Fruit fly (Drosophila melanogaster) whole organism, embryonic: ENCODE data around the gene Rad17.

Source experiments
- Antp ChIP-seq: fragments of 200-800 bp; sonication (Bioruptor generic); optimal IDR thresholded peaks from 3 replicates; lab custom pipeline; 2016; ENCODE audit warnings: missing biosample characterization, missing genetic modification characterization
- B-H1 ChIP-seq: fragments of 200-800 bp; sonication (Bioruptor generic); IDR thresholded peaks from 3 replicates; pipeline ENCODE4 v1.3.6; 2022; ENCODE audit warnings: missing biosample characterization, missing genetic modification characterization
- BEAF-32 ChIP-seq: fragments of 200-800 bp; sonication (Bioruptor generic); optimal IDR thresholded peaks from 3 replicates; lab custom pipeline; 2017; ENCODE audit warnings: missing biosample characterization, missing genetic modification characterization, mild to moderate bottlenecking, moderate library complexity, missing genetic modification reagents
- CG10431 ChIP-seq: fragments of 200-800 bp; sonication (Bioruptor generic); optimal IDR thresholded peaks from 3 replicates; lab custom pipeline; 2018; ENCODE audit warnings: missing biosample characterization, mild to moderate bottlenecking, missing genetic modification characterization
- CG13287 ChIP-seq: fragments of 200-800 bp; sonication (Bioruptor generic); IDR thresholded peaks from 2 replicates; pipeline ENCODE4 v1.3.6; 2022; ENCODE audit warnings: missing biosample characterization, missing genetic modification characterization; ENCODE audit not compliant: partially characterized antibody
- CG13775 ChIP-seq: fragments of 200-800 bp; sonication (Bioruptor generic); optimal IDR thresholded peaks from 3 replicates; lab custom pipeline; 2017; ENCODE audit warnings: missing biosample characterization, mild to moderate bottlenecking, missing genetic modification characterization
- CG1529 ChIP-seq: fragments of 200-800 bp; sonication (Bioruptor generic); optimal IDR thresholded peaks from 3 replicates; lab custom pipeline; 2018; ENCODE audit warnings: missing biosample characterization, missing genetic modification characterization
- CG17385 ChIP-seq: fragments of 200-800 bp; sonication (Bioruptor generic); optimal IDR thresholded peaks from 3 replicates; lab custom pipeline; 2018; ENCODE audit warnings: missing biosample characterization, mild to moderate bottlenecking, missing genetic modification characterization
- CG18599 ChIP-seq: fragments of 200-800 bp; sonication (Bioruptor generic); optimal IDR thresholded peaks from 3 replicates; lab custom pipeline; 2017; ENCODE audit warnings: missing biosample characterization, missing genetic modification characterization, mild to moderate bottlenecking, moderate library complexity, missing genetic modification reagents
- CG2120 ChIP-seq: fragments of 200-800 bp; sonication (Bioruptor generic); optimal IDR thresholded peaks from 3 replicates; lab custom pipeline; 2016; ENCODE audit warnings: missing biosample characterization, missing genetic modification characterization
- CG30403 ChIP-seq: fragments of 200-800 bp; sonication (Bioruptor generic); optimal IDR thresholded peaks from 3 replicates; lab custom pipeline; 2016; ENCODE audit warnings: missing biosample characterization, missing genetic modification characterization
- CG3281 ChIP-seq: fragments of 200-800 bp; sonication (Bioruptor generic); optimal IDR thresholded peaks from 3 replicates; lab custom pipeline; 2017; ENCODE audit warnings: missing biosample characterization, mild to moderate bottlenecking, missing genetic modification characterization
- CG34376 ChIP-seq: fragments of 200-800 bp; sonication (Bioruptor generic); optimal IDR thresholded peaks from 2 replicates; lab custom pipeline; 2018; ENCODE audit warnings: missing biosample characterization, mild to moderate bottlenecking, missing genetic modification characterization
- CG3726 ChIP-seq: fragments of 200-800 bp; sonication (Bioruptor generic); IDR thresholded peaks from 3 replicates; pipeline ENCODE4, ENCODE4 v1.3.6; 2022; ENCODE audit warnings: missing biosample characterization, missing genetic modification characterization
- CG6272 ChIP-seq: fragments of 200-800 bp; sonication (Bioruptor generic); IDR thresholded peaks from 2 replicates; pipeline ENCODE4 v1.3.6; 2022; ENCODE audit warnings: missing biosample characterization, missing genetic modification characterization
- CG7786 ChIP-seq: fragments of 200-800 bp; sonication (Bioruptor generic); optimal IDR thresholded peaks from 2 replicates; lab custom pipeline; 2016; ENCODE audit warnings: missing biosample characterization, missing genetic modification characterization
- Dp ChIP-seq: fragments of 200-800 bp; sonication (Bioruptor generic); optimal IDR thresholded peaks from 2 replicates; lab custom pipeline; 2018; ENCODE audit warnings: missing biosample characterization, mild to moderate bottlenecking, missing genetic modification characterization, moderate library complexity
- Eip74EF ChIP-seq, 2 experiments: fragments of 200-800 bp in 1 of 2; fragments of >200 bp in 1 of 2; sonication (Bioruptor generic) in 1 of 2; optimal IDR thresholded peaks; 2 replicates each; lab custom pipeline; 2017 to 2019; ENCODE audit warnings: missing biosample characterization in 2 of 2, missing genetic modification characterization in 2 of 2, mild to moderate bottlenecking in 1 of 2, moderate library complexity in 1 of 2
- GATAe ChIP-seq: fragments of 200-800 bp; sonication (Bioruptor generic); conservative IDR thresholded peaks from 2 replicates; pipeline ENCODE4 v1.3.6; 2022; ENCODE audit warnings: missing biosample characterization, missing genetic modification characterization
- HLH3B ChIP-seq: fragments of 200-800 bp; sonication (Bioruptor generic); IDR thresholded peaks from 2 replicates; pipeline ENCODE4 v1.3.6; 2022; ENCODE audit warnings: missing biosample characterization, missing genetic modification characterization
- Hr3 ChIP-seq: fragments of 200-800 bp; sonication (Bioruptor generic); optimal IDR thresholded peaks from 3 replicates; lab custom pipeline; 2016; ENCODE audit warnings: missing biosample characterization, missing genetic modification characterization
- Mad ChIP-seq: fragments of 200-800 bp; sonication (Bioruptor generic); optimal IDR thresholded peaks from 2 replicates; lab custom pipeline; 2016; ENCODE audit warnings: missing biosample characterization, missing genetic modification characterization
- Pdp1 ChIP-seq, 2 experiments: fragments of 200-800 bp; sonication (Bioruptor generic); optimal IDR thresholded peaks; 3 replicates each; lab custom pipeline; 2016; ENCODE audit warnings: missing biosample characterization in 2 of 2, missing genetic modification characterization in 2 of 2, mild to moderate bottlenecking in 1 of 2, moderate library complexity in 1 of 2
- Ptx1 ChIP-seq: fragments of 200-800 bp; sonication (Bioruptor generic); IDR thresholded peaks from 2 replicates; pipeline ENCODE4 v1.3.6; 2022; ENCODE audit warnings: missing biosample characterization, missing genetic modification characterization
- Scr ChIP-seq: fragments of 200-800 bp; sonication (Bioruptor generic); IDR thresholded peaks from 2 replicates; pipeline ENCODE4 v1.3.6; 2022; ENCODE audit warnings: missing biosample characterization, missing genetic modification characterization; ENCODE audit not compliant: partially characterized antibody
- Ssrp ChIP-seq: fragments of 200-800 bp; sonication (Bioruptor generic); optimal IDR thresholded peaks from 2 replicates; lab custom pipeline; 2018; ENCODE audit warnings: missing biosample characterization, mild to moderate bottlenecking, missing genetic modification characterization, moderate library complexity
- TFAM ChIP-seq: fragments of 200-800 bp; sonication (Bioruptor generic); optimal IDR thresholded peaks from 2 replicates; lab custom pipeline; 2017; ENCODE audit warnings: missing biosample characterization, missing genetic modification characterization, inconsistent platforms
- Taf1 ChIP-seq: fragments of 200-800 bp; sonication (Bioruptor generic); IDR thresholded peaks from 2 replicates; pipeline ENCODE4 v1.3.6; 2022; ENCODE audit warnings: missing biosample characterization, missing genetic modification characterization
- YL-1 ChIP-seq: fragments of 200-800 bp; sonication (Bioruptor generic); optimal IDR thresholded peaks from 3 replicates; lab custom pipeline; 2017; ENCODE audit warnings: missing biosample characterization, mild to moderate bottlenecking, missing genetic modification characterization
- abd-A ChIP-seq: fragments of 200-800 bp; sonication (Bioruptor generic); optimal IDR thresholded peaks from 3 replicates; lab custom pipeline; 2019; ENCODE audit warnings: missing biosample characterization, mild to moderate bottlenecking, missing genetic modification characterization, moderate library complexity
- dan ChIP-seq: fragments of 200-800 bp; sonication (Bioruptor generic); IDR thresholded peaks from 2 replicates; pipeline ENCODE4 v1.3.6; 2022; ENCODE audit warnings: missing biosample characterization, missing genetic modification characterization
- disco-r ChIP-seq: fragments of 200-800 bp; sonication (Bioruptor generic); optimal IDR thresholded peaks from 2 replicates; lab custom pipeline; 2016; ENCODE audit warnings: missing biosample characterization, missing genetic modification characterization
- gem ChIP-seq: fragments of 200-800 bp; sonication (Bioruptor generic); optimal IDR thresholded peaks from 2 replicates; lab custom pipeline; 2019; ENCODE audit warnings: missing biosample characterization, mild to moderate bottlenecking, missing genetic modification characterization, moderate library complexity
- gfzf ChIP-seq: fragments of 200-800 bp; sonication (Bioruptor generic); optimal IDR thresholded peaks from 2 replicates; lab custom pipeline; 2016; ENCODE audit warnings: missing biosample characterization, mild to moderate bottlenecking, missing genetic modification characterization, moderate library complexity
- hbn ChIP-seq: fragments of 200-800 bp; sonication (Bioruptor generic); IDR thresholded peaks from 2 replicates; pipeline ENCODE4 v1.3.6; 2022; ENCODE audit warnings: missing biosample characterization, missing genetic modification characterization; ENCODE audit not compliant: partially characterized antibody
- nerfin-2 ChIP-seq: fragments of 200-800 bp; sonication (Bioruptor generic); IDR thresholded peaks from 2 replicates; pipeline ENCODE4 v1.3.6; 2022; ENCODE audit warnings: missing biosample characterization, missing genetic modification characterization; ENCODE audit not compliant: partially characterized antibody
- onecut ChIP-seq: fragments of 200-800 bp; sonication (Bioruptor generic); IDR thresholded peaks from 2 replicates; pipeline ENCODE4 v1.3.6; 2022; ENCODE audit warnings: missing biosample characterization, missing genetic modification characterization
- pb ChIP-seq: fragments of 200-800 bp; sonication (Bioruptor generic); optimal IDR thresholded peaks from 3 replicates; lab custom pipeline; 2016; ENCODE audit warnings: missing biosample characterization, missing genetic modification characterization
- sim ChIP-seq: fragments of 200-800 bp; sonication (Bioruptor generic); IDR thresholded peaks from 2 replicates; pipeline ENCODE4 v1.3.6; 2022; ENCODE audit warnings: missing biosample characterization, missing genetic modification characterization
- sima ChIP-seq: fragments of 200-800 bp; sonication (Bioruptor generic); optimal IDR thresholded peaks from 2 replicates; lab custom pipeline; 2016; ENCODE audit warnings: missing biosample characterization, missing genetic modification characterization
- slbo ChIP-seq: fragments of 200-800 bp; sonication (Bioruptor generic); IDR thresholded peaks from 2 replicates; pipeline ENCODE4 v1.3.6; 2022; ENCODE audit warnings: missing biosample characterization, missing genetic modification characterization
- slp2 ChIP-seq: fragments of 200-800 bp; sonication (Bioruptor generic); optimal IDR thresholded peaks from 2 replicates; lab custom pipeline; 2016; ENCODE audit warnings: missing biosample characterization, missing genetic modification characterization
- sr ChIP-seq: fragments of 200-800 bp; sonication (Bioruptor generic); IDR thresholded peaks from 3 replicates; pipeline ENCODE4 v1.3.6; 2022; ENCODE audit warnings: missing biosample characterization, missing genetic modification characterization
- tio ChIP-seq: fragments of 200-800 bp; sonication (Bioruptor generic); optimal IDR thresholded peaks from 2 replicates; lab custom pipeline; 2017; ENCODE audit warnings: missing biosample characterization, missing genetic modification characterization, inconsistent platforms
- twi ChIP-seq: fragments of 200-800 bp; optimal IDR thresholded peaks from 2 replicates; lab custom pipeline; 2019; ENCODE audit warnings: missing biosample characterization, mild to moderate bottlenecking, missing genetic modification characterization, moderate library complexity
- wdn ChIP-seq: fragments of 200-800 bp; sonication (Bioruptor generic); IDR thresholded peaks from 2 replicates; pipeline ENCODE4 v1.3.6; 2022; ENCODE audit warnings: missing biosample characterization, missing genetic modification characterization
- wek ChIP-seq: fragments of 200-800 bp; sonication (Bioruptor generic); optimal IDR thresholded peaks from 3 replicates; lab custom pipeline; 2018; ENCODE audit warnings: missing biosample characterization, mild to moderate bottlenecking, missing genetic modification characterization, moderate library complexity

The Rad17 gene

DNA sequence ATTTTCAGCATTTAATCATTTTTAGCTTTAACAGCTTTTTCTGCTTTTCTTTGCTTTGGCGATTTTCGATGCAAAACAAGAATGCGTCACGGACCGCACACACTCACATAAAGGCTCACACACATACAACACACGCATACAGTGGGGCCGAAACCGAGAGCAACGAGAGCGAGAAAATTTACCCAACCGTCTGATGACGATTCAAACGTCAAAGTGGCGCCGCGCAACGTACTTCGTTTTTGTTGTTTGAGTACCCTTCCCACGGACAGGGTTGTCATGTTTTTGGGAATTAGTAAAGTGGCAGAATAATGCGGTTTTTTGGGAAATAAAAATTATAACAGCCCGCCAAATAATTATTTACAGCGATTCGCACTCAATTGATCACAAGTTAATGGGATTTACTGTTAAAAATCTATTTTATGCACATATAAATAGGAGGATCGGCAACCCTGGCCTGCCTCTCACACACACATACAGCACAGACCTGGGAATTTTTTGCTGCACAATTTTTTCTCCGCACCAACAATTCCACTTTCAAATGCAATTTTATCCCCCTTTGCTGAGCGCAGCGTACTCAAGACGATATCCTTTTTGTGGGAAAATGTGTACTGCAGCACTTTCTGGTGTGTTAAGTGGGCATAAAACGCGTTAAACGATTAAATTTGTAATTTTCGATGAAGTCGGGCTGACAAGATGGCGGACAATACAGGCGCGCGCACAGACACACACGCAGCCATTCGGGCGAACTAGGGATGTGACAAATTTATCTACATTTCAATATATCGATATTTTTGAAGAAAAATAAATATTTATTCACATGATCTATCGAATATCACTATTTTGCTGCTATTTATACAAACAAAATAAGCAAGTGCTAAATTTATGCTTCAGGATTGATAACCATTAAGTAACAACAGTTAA is 7.8 kb downstream of the Rad17 start (continued):
- TF ChIP-seq YL-1 (peak; percentile 98), Hr3 (peak; percentile 87), abd-A (tag; lab: Kevin White, UChicago) (peak; percentile 56), dan (GFP tag; lab: Robert Waterston, UW) (no peak; the same call in 1 of the 2 replicates), sim (GFP tag; lab: Robert Waterston, UW) (peak; percentile 89), CG17385 (GFP tag; lab: Kevin White, UChicago) (peak; percentile 90), pb (peak; percentile 86), CG3726 (GFP tag; lab: Robert Waterston, UW) (peak; percentile 82; the same call in 1 of the 3 replicates), CG18599 (GFP tag; lab: Kevin White, UChicago) (peak; percentile 97), wdn (GFP tag; lab: Robert Waterston, UW) (peak; percentile 91), tio (peak; percentile 87), twi (tag; lab: Kevin White, UChicago) (peak; percentile 86), CG10431 (peak; percentile 83), wek (GFP tag; lab: Kevin White, UChicago) (peak; percentile 87), sr (GFP tag; lab: Robert Waterston, UW) (peak; percentile 70; the same call in 2 of the 3 replicates), Antp (GFP tag; lab: Kevin White, UChicago) (peak; percentile 88), Eip74EF (GFP tag; optimal IDR thresholded peaks at IDR 0.05; lab: Kevin White, UChicago) (peak in 1 of 2 experiments; percentile 83), CG3281 (GFP tag; lab: Kevin White, UChicago) (peak; percentile 96), nerfin-2 (no peak), TFAM (GFP tag; lab: Kevin White, UChicago) (peak; percentile 37), sima (GFP tag; lab: Kevin White, UChicago) (peak; percentile 79), Ssrp (tag; lab: Kevin White, UChicago) (peak; percentile 88), CG2120 (GFP tag; lab: Kevin White, UChicago) (peak; percentile 96), CG30403 (peak; percentile 93), slbo (GFP tag; lab: Robert Waterston, UW) (peak; percentile 94), B-H1 (peak; percentile 82), Mad (peak; percentile 89), Taf1 (GFP tag; lab: Robert Waterston, UW) (peak; percentile 87), CG6272 (peak; percentile 75), CG1529 (peak; percentile 93), GATAe (GFP tag; lab: Robert Waterston, UW) (no peak; the same call in 1 of the 2 replicates), CG34376 (GFP tag; lab: Kevin White, UChicago) (peak; percentile 92), CG13775 (GFP tag; lab: Kevin White, UChicago) (peak; percentile 92), hbn (peak; percentile 30; the same call in 1 of the 2 replicates), gfzf (GFP tag; lab: Kevin White, UChicago) (no peak), Dp (GFP tag; lab: Kevin White, UChicago) (no peak), CG7786 (GFP tag; lab: Kevin White, UChicago) (peak; percentile 90), Pdp1 (GFP tag; optimal IDR thresholded peaks at IDR 0.05; lab: Kevin White, UChicago) (peak; percentile 86 to 93), onecut (GFP tag; lab: Robert Waterston, UW) (peak; percentile 93), gem (peak; percentile 96), Scr (GFP tag; lab: Robert Waterston, UW) (peak; percentile 76), CG13287 (peak; percentile 65), BEAF-32 (GFP tag; lab: Kevin White, UChicago) (peak; percentile 83), slp2 (GFP tag; lab: Kevin White, UChicago) (peak; percentile 85), HLH3B (GFP tag; lab: Robert Waterston, UW) (peak; percentile 89), disco-r (GFP tag; lab: Kevin White, UChicago) (peak; percentile 74), Ptx1 (GFP tag; lab: Robert Waterston, UW) (peak; percentile 93)
